Worm (Caenorhabditis elegans) whole organism, young adult: ENCODE measurements around the gene ubc-17.

Experiments
- B0035.1 ChIP-seq: sonication (generic microtip); optimal IDR thresholded peaks from 2 replicates; lab custom pipeline; 2016; ENCODE audit warnings: missing genetic modification characterization, mild to moderate bottlenecking, missing compliant biosample characterization, missing genotype, missing genetic modification reagents
- C17E4.6 ChIP-seq: fragments of 200-800 bp; sonication (Bioruptor generic); IDR thresholded peaks from 2 replicates; pipeline ENCODE4 v1.3.6; 2022; ENCODE audit warnings: missing genetic modification reagents, missing genetic modification characterization, missing compliant biosample characterization
- D2030.7 ChIP-seq: fragments of 200-800 bp; sonication (Bioruptor generic); IDR thresholded peaks from 2 replicates; pipeline ENCODE4 v1.3.6; 2022; ENCODE audit warnings: missing genetic modification reagents, missing genetic modification characterization, missing compliant biosample characterization
- F23B12.7 ChIP-seq: sonication (generic microtip); optimal IDR thresholded peaks from 2 replicates; lab custom pipeline; 2017; ENCODE audit warnings: missing genetic modification characterization, mild to moderate bottlenecking, missing compliant biosample characterization, antibody characterized with exemption, moderate library complexity; ENCODE audit not compliant: insufficient read depth
- F37B4.10 ChIP-seq: fragments of 200-800 bp; sonication (Bioruptor generic); IDR thresholded peaks from 2 replicates; pipeline ENCODE4 v1.3.6; 2022; ENCODE audit warnings: missing genetic modification characterization, missing compliant biosample characterization
- K11D2.4 ChIP-seq: fragments of 200-800 bp; sonication (Bioruptor generic); IDR thresholded peaks from 2 replicates; pipeline ENCODE4 v1.3.6; 2022; ENCODE audit warnings: missing genetic modification reagents, missing genetic modification characterization, missing compliant biosample characterization
- T26A5.8 ChIP-seq: sonication (generic microtip); optimal IDR thresholded peaks from 2 replicates; lab custom pipeline; 2016; ENCODE audit warnings: missing genetic modification characterization, missing compliant biosample characterization
- Y56A3A.18 ChIP-seq: fragments of 200-800 bp; sonication (Bioruptor generic); IDR thresholded peaks from 2 replicates; pipeline ENCODE4 v1.3.6; 2022; ENCODE audit warnings: missing genetic modification reagents, missing genetic modification characterization, missing compliant biosample characterization
- ama-1 ChIP-seq, 3 experiments: fragments of 150-350 bp in 1 of 3; sonication (generic microtip) in 2 of 3; optimal IDR thresholded peaks; 2 replicates each; lab custom pipeline; 2014 to 2018; ENCODE audit warnings: missing biosample characterization in 2 of 3, missing genetic modification characterization in 2 of 3, missing genetic modification reagents in 2 of 3
- athp-1 ChIP-seq: sonication (generic microtip); optimal IDR thresholded peaks from 2 replicates; lab custom pipeline; 2017; ENCODE audit warnings: mild to moderate bottlenecking, missing genetic modification characterization, missing compliant biosample characterization
- cebp-2 ChIP-seq: fragments of 200-800 bp; sonication (Bioruptor generic); IDR thresholded peaks from 2 replicates; pipeline ENCODE4 v1.3.6; 2022; ENCODE audit warnings: missing genetic modification characterization, missing compliant biosample characterization
- ceh-91 ChIP-seq: fragments of 200-800 bp; sonication (Bioruptor generic); IDR thresholded peaks from 2 replicates; pipeline ENCODE4 v1.3.6; 2022; ENCODE audit warnings: missing genetic modification reagents, missing genetic modification characterization, missing compliant biosample characterization
- chd-7 ChIP-seq: sonication (generic microtip); optimal IDR thresholded peaks from 2 replicates; lab custom pipeline; 2016; ENCODE audit warnings: mild to moderate bottlenecking, missing genetic modification characterization, moderate library complexity, missing compliant biosample characterization
- egl-18 ChIP-seq: fragments of 200-800 bp; sonication (Bioruptor generic); IDR thresholded peaks from 2 replicates; pipeline ENCODE4 v1.3.6; 2022; ENCODE audit warnings: missing genetic modification reagents, missing genetic modification characterization, missing compliant biosample characterization
- ets-4 ChIP-seq: fragments of 200-800 bp; sonication (Bioruptor generic); optimal IDR thresholded peaks from 2 replicates; lab custom pipeline; 2018; ENCODE audit warnings: mild to moderate bottlenecking, missing genetic modification characterization, missing compliant biosample characterization
- gei-17 ChIP-seq: fragments of 200-800 bp; sonication (Bioruptor generic); optimal IDR thresholded peaks from 2 replicates; lab custom pipeline; 2018; ENCODE audit warnings: mild to moderate bottlenecking, missing genetic modification characterization, missing compliant biosample characterization
- hmg-20 ChIP-seq: fragments of 200-800 bp; sonication (Bioruptor generic); IDR thresholded peaks from 2 replicates; pipeline ENCODE4 v1.3.6; 2022; ENCODE audit warnings: missing genetic modification reagents, missing genetic modification characterization, missing compliant biosample characterization
- hsf-1 ChIP-seq: fragments of 200-800 bp; sonication (Bioruptor generic); IDR thresholded peaks from 2 replicates; pipeline ENCODE4 v1.3.6; 2022; ENCODE audit warnings: missing genetic modification reagents, missing genetic modification characterization, missing compliant biosample characterization
- let-607 ChIP-seq, 2 experiments: fragments of 200-800 bp in 1 of 2; sonication (Bioruptor generic) in 1 of 2; sonication (generic microtip) in 1 of 2; optimal IDR thresholded peaks; 2 replicates each; lab custom pipeline; 2016 to 2018; ENCODE audit warnings: mild to moderate bottlenecking in 2 of 2, missing compliant biosample characterization in 2 of 2, missing genetic modification characterization in 2 of 2, moderate library complexity in 2 of 2, missing genotype in 1 of 2
- lin-35 ChIP-seq, 3 experiments: fragments of 150-350 bp in 2 of 3; sonication (generic microtip) in 1 of 3; optimal IDR thresholded peaks; 2 replicates each; lab custom pipeline; 2014 to 2018; ENCODE audit warnings: missing biosample characterization in 3 of 3, missing genetic modification characterization in 3 of 3, missing genetic modification reagents in 3 of 3
- lin-54 ChIP-seq: fragments of 200-800 bp; sonication (Bioruptor generic); optimal IDR thresholded peaks from 2 replicates; lab custom pipeline; 2018; ENCODE audit warnings: mild to moderate bottlenecking, missing genetic modification characterization, missing compliant biosample characterization
- lir-1 ChIP-seq: fragments of 200-800 bp; sonication (Bioruptor generic); conservative IDR thresholded peaks from 2 replicates; pipeline ENCODE4 v1.3.6; 2022; ENCODE audit warnings: missing genetic modification reagents, missing genetic modification characterization, missing compliant biosample characterization
- nfyb-1 ChIP-seq: fragments of 200-800 bp; sonication (Bioruptor generic); IDR thresholded peaks from 2 replicates; pipeline ENCODE4 v1.3.6; 2022; ENCODE audit warnings: missing genetic modification reagents, missing genetic modification characterization, missing compliant biosample characterization
- nhr-80 ChIP-seq: sonication (generic microtip); optimal IDR thresholded peaks from 2 replicates; lab custom pipeline; 2016; ENCODE audit warnings: missing genetic modification characterization, missing compliant biosample characterization
- pbrm-1 ChIP-seq: fragments of 200-800 bp; sonication (Bioruptor generic); IDR thresholded peaks from 2 replicates; pipeline ENCODE4 v1.3.6; 2022; ENCODE audit warnings: missing genetic modification reagents, missing genetic modification characterization, missing compliant biosample characterization
- snpc-1.1 ChIP-seq: sonication (generic microtip); optimal IDR thresholded peaks from 2 replicates; lab custom pipeline; 2017; ENCODE audit warnings: missing genetic modification characterization, mild to moderate bottlenecking, missing compliant biosample characterization, antibody characterized with exemption, moderate library complexity, missing genotype, missing genetic modification reagents; ENCODE audit not compliant: insufficient read depth
- snpc-3.4 ChIP-seq: sonication (generic microtip); optimal IDR thresholded peaks from 2 replicates; lab custom pipeline; 2017; ENCODE audit warnings: missing genetic modification characterization, mild to moderate bottlenecking, missing compliant biosample characterization, antibody characterized with exemption, moderate library complexity, missing genotype, missing genetic modification reagents
- tbx-9 ChIP-seq: sonication (generic microtip); optimal IDR thresholded peaks from 2 replicates; lab custom pipeline; 2016; ENCODE audit warnings: borderline replicate concordance, missing genetic modification characterization, inconsistent platforms, missing compliant biosample characterization
- ztf-22 ChIP-seq: fragments of 200-800 bp; sonication (Bioruptor generic); optimal IDR thresholded peaks from 2 replicates; lab custom pipeline; 2018; ENCODE audit warnings: mild to moderate bottlenecking, missing genetic modification characterization, moderate library complexity, missing compliant biosample characterization
- ztf-28 ChIP-seq: fragments of 200-800 bp; sonication (Bioruptor generic); IDR thresholded peaks from 2 replicates; pipeline ENCODE4 v1.3.6; 2022; ENCODE audit warnings: missing genetic modification reagents, missing genetic modification characterization, missing compliant biosample characterization
- ztf-6 ChIP-seq: fragments of 200-800 bp; sonication (Bioruptor generic); IDR thresholded peaks from 2 replicates; pipeline ENCODE4 v1.3.6; 2022; ENCODE audit warnings: missing genetic modification reagents, missing genetic modification characterization, missing compliant biosample characterization

The ubc-17 gene

ce11 chrX:7037998-7038397, 12.4 kb upstream of the ubc-17 start:
- TF ChIP-seq F37B4.10 (GFP tag; lab: Robert Waterston, UW) (0 out of 2 replicates have a peak, but pooled peaks have one; percentile 70), D2030.7 (GFP tag; lab: Robert Waterston, UW) (no peak)
- TF ChIP-seq, all 124 proteins: peak for 1

- TF ChIP-seq nfyb-1 (GFP tag; lab: Robert Waterston, UW) (no peak), lin-54 (GFP tag; lab: Kevin White, UChicago) (no peak), snpc-1.1 (tag; lab: Kevin White, UChicago) (no peak), ztf-28 (GFP tag; lab: Robert Waterston, UW) (no peak), lin-35 (GFP tag; optimal IDR thresholded peaks at IDR 0.05; lab: Kevin White, UChicago) (no peak)
Measured at ce11 chrX:7040760-7041159, 9.6 kb upstream of the ubc-17 start.

ce11 chrX:7057357-7057756, 7.0 kb downstream of the ubc-17 start, which contains the start of gene B0403.5:
Gene B0403.5, plus strand, starts transcription at chrX:7057724.
- no peak for TF ChIP-seq snpc-3.4
- TF ChIP-seq T26A5.8: no peak
- TF ChIP-seq ama-1 (optimal IDR thresholded peaks at IDR 0.05; lab: Kevin White, UChicago): no peak
- no peak for TF ChIP-seq ama-1 (GFP tag; optimal IDR thresholded peaks at IDR 0.05; lab: Kevin White, UChicago)
- no peak for TF ChIP-seq F23B12.7
- no peak for TF ChIP-seq athp-1
- TF ChIP-seq egl-18 (GFP tag; lab: Robert Waterston, UW): no peak
- TF ChIP-seq pbrm-1 (GFP tag; lab: Robert Waterston, UW): no peak
- no peak for TF ChIP-seq C17E4.6 (GFP tag; lab: Robert Waterston, UW)
- TF ChIP-seq hmg-20: no peak
- TF ChIP-seq let-607 (tag; optimal IDR thresholded peaks at IDR 0.05; lab: Kevin White, UChicago): no peak
- no peak for TF ChIP-seq B0035.1 (tag; lab: Kevin White, UChicago)
- no peak for TF ChIP-seq ets-4
- TF ChIP-seq ztf-6 (GFP tag; lab: Robert Waterston, UW): no peak
- no peak for TF ChIP-seq hsf-1 (GFP tag; lab: Robert Waterston, UW)
- no peak for TF ChIP-seq gei-17 (GFP tag; lab: Kevin White, UChicago)
- no peak for TF ChIP-seq chd-7 (tag; lab: Kevin White, UChicago)

- TF ChIP-seq lir-1 (GFP tag; lab: Robert Waterston, UW): no peak
- TF ChIP-seq ceh-91 (GFP tag; lab: Robert Waterston, UW): no peak
- no peak for TF ChIP-seq tbx-9 (tag; lab: Kevin White, UChicago)
- TF ChIP-seq K11D2.4 (GFP tag; lab: Robert Waterston, UW): no peak
- TF ChIP-seq ztf-22 (GFP tag; lab: Kevin White, UChicago): no peak
- no peak for TF ChIP-seq nfyb-1 (GFP tag; lab: Robert Waterston, UW)
- TF ChIP-seq nhr-80 (tag; lab: Kevin White, UChicago): peak; percentile 21
Measured at ce11 chrX:7061265-7061664, 10.9 kb downstream of the ubc-17 start.

ce11 chrX:7063236-7063635, 12.8 kb downstream of the ubc-17 start, which contains the start of gene B0403.3:
Gene B0403.3, minus strand, starts transcription at chrX:7063336.
- TF ChIP-seq Y56A3A.18 (GFP tag; lab: Robert Waterston, UW): no peak
- 0 out of 2 replicates have a peak, but pooled peaks have one; percentile 21 for TF ChIP-seq cebp-2 (GFP tag; lab: Robert Waterston, UW)
